Worm (Caenorhabditis elegans): ENCODE data around the gene srh-247.

The srh-247 gene

ce11 chrV:2971307-2971999 is 37.5 kb upstream of the srh-247 start, which contains the start of gene srw-129:
TSS of gene srw-129 (plus strand) at chrV:2971949.
- TF ChIP-seq snpc-4 (tag; optimal IDR thresholded peaks at IDR 0.05) (no peak), unc-39 (tag; optimal IDR thresholded peaks at IDR 0.05) (no peak), ceh-9 (tag; optimal IDR thresholded peaks at IDR 0.05) (no peak), nhr-23 (tag; optimal IDR thresholded peaks at IDR 0.05) (no peak), elt-1 (tag; optimal IDR thresholded peaks at IDR 0.05) (no peak), nhr-11 (tag; optimal IDR thresholded peaks at IDR 0.05) (no peak), mdl-1 (tag; optimal IDR thresholded peaks at IDR 0.05) (no peak), fkh-2 (tag; optimal IDR thresholded peaks at IDR 0.05) (no peak), ceh-16 (tag; optimal IDR thresholded peaks at IDR 0.05) (no peak), ceh-28 (tag; optimal IDR thresholded peaks at IDR 0.05) (no peak), nhr-77 (tag; optimal IDR thresholded peaks at IDR 0.05) (no peak), ZK546.5 (tag; optimal IDR thresholded peaks at IDR 0.05) (no peak), nhr-12 (tag; optimal IDR thresholded peaks at IDR 0.05) (no peak), fkh-10 (GFP tag; optimal IDR thresholded peaks at IDR 0.05) (no peak), sea-2 (GFP tag; optimal IDR thresholded peaks at IDR 0.05) (no peak)

DNA sequence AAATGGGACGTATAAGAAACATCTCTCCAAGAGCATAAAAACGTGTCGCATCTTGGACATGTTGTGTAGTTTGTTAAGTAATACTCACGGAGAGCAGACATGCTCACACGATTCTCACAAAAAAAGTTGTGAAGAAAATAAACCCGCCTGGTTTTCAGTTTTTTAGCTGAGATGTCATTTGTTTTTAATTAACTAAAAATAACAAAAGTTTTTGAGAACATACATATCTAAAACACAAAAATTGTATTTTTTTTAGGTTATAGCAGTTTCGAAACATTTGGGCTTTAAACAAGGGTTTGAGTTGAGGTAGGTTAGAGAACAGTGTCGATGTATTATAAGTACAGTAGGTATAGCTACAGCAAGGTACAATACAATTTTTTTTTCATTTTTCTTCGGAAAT is 30.8 kb upstream of the srh-247 start, which contains the start of gene srh-88:
Gene srh-88, minus strand, starts transcription at position 101 of the 400 bp plus-strand sequence.
- TF ChIP-seq skn-1 (tag; optimal IDR thresholded peaks at IDR 0.05), result no peak
- TF ChIP-seq mdl-1 (tag; optimal IDR thresholded peaks at IDR 0.05), result no peak
- TF ChIP-seq pha-4 (tag; optimal IDR thresholded peaks at IDR 0.05), result no peak
- TF ChIP-seq lin-39 (tag; optimal IDR thresholded peaks at IDR 0.05), result no peak
- TF ChIP-seq zag-1 (tag; optimal IDR thresholded peaks at IDR 0.05), result no peak
- TF ChIP-seq jun-1 (tag; optimal IDR thresholded peaks at IDR 0.05), result no peak
- TF ChIP-seq ztf-11 (tag; optimal IDR thresholded peaks at IDR 0.05), result no peak
- TF ChIP-seq ceh-82 (tag; optimal IDR thresholded peaks at IDR 0.05), result no peak
- TF ChIP-seq egl-27 (tag; optimal IDR thresholded peaks at IDR 0.05), result no peak
- TF ChIP-seq ceh-28 (tag; optimal IDR thresholded peaks at IDR 0.05), result no peak
- TF ChIP-seq nhr-25 (tag; optimal IDR thresholded peaks at IDR 0.05), result no peak
- TF ChIP-seq ama-1 (optimal IDR thresholded peaks at IDR 0.05), result no peak
- no peak for TF ChIP-seq mml-1 (tag; optimal IDR thresholded peaks at IDR 0.05)

DNA sequence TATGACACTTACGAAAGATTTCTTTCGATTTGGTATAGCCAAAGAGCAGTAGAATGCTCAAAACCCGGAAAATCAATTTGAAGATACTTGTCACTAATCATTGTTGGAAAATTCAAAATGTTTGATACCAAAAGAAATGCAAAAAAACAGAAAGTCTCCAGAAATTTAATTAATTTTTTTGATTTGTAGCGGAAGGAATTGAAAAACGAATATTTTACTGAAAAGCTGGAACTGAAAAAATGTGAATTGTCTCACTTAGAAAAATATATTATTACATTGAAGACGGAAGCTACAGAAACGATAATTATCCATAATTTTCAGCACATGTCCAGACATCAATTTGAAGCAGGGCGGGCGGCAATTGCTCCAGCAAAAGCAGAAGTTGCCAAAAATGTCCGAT is 29.0 kb upstream of the srh-247 start, which contains the start of gene srw-138:
Gene srw-138, minus strand, starts transcription at position 101 of the 400 bp plus-strand sequence.
- TF ChIP-seq elt-1 (tag; optimal IDR thresholded peaks at IDR 0.05), result no peak
- no peak for TF ChIP-seq nhr-77 (tag; optimal IDR thresholded peaks at IDR 0.05)
- no peak for TF ChIP-seq tbx-2 (tag; optimal IDR thresholded peaks at IDR 0.05)
- no peak for TF ChIP-seq snpc-4 (tag; optimal IDR thresholded peaks at IDR 0.05)
- no peak for TF ChIP-seq hmg-11 (tag; optimal IDR thresholded peaks at IDR 0.05)
- TF ChIP-seq ztf-11 (tag; optimal IDR thresholded peaks at IDR 0.05), result no peak
- TF ChIP-seq lin-15B (tag; optimal IDR thresholded peaks at IDR 0.05), result no peak

ce11 chrV:2960894-2961293 is 26.9 kb upstream of the srh-247 start, which contains the start of gene srw-144:
TSS of gene srw-144 (minus strand) at chrV:2960994.
- TF ChIP-seq nhr-12 (tag; optimal IDR thresholded peaks at IDR 0.05), result no peak
- no peak for TF ChIP-seq nhr-43 (tag; optimal IDR thresholded peaks at IDR 0.05; ENCODE audit: poor library complexity, severe bottlenecking)
- TF ChIP-seq pqm-1 (tag; optimal IDR thresholded peaks at IDR 0.05), result no peak
- no peak for TF ChIP-seq nhr-23 (tag; optimal IDR thresholded peaks at IDR 0.05)
- no peak for TF ChIP-seq ztf-4 (tag; optimal IDR thresholded peaks at IDR 0.05)

ce11 chrV:2958202-2958601 is 24.2 kb upstream of the srh-247 start, which contains the start of gene srw-142:
TSS of gene srw-142 (minus strand) at chrV:2958302.
- TF ChIP-seq fkh-10 (GFP tag; optimal IDR thresholded peaks at IDR 0.05), result no peak
- no peak for TF ChIP-seq mml-1 (tag; optimal IDR thresholded peaks at IDR 0.05)
- no peak for TF ChIP-seq tbx-2 (tag; optimal IDR thresholded peaks at IDR 0.05)
- TF ChIP-seq zag-1 (tag; optimal IDR thresholded peaks at IDR 0.05), result no peak
- TF ChIP-seq nhr-237 (tag; optimal IDR thresholded peaks at IDR 0.05), result no peak
- TF ChIP-seq nhr-76 (tag; optimal IDR thresholded peaks at IDR 0.05), result no peak
- TF ChIP-seq nhr-67 (tag; optimal IDR thresholded peaks at IDR 0.05), result no peak
